Fruit fly (Drosophila melanogaster): ENCODE results near the gene yellow-h.

The yellow-h gene

DNA sequence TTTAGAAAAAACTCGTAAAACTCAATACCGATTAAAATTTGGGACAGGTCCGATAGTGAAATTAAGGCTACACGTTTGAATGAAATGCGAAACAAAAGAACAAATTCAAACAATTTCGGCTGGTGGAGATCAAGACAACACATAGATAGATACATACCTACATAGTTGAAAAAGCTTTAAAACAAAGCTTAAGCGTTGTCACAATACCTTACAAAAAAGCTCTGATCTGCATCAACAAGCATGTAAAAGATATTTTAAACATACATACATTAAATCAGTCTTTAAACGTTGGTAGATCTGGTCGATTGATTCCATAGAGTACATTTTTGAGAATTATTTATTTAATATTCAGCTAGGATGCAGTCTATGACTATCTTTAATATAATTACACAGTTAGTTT is at the start of gene yellow-h, which contains the start of gene CG31999:
Gene yellow-h, plus strand, starts transcription at position 275 of the 400 bp plus-strand sequence.
Gene CG31999, minus strand, starts transcription at position 101 of the 400 bp plus-strand sequence.
- no peak for TF ChIP-seq psq (optimal IDR thresholded peaks at IDR 0.05)
- TF ChIP-seq insv (optimal IDR thresholded peaks at IDR 0.05) = no peak
- no peak for TF ChIP-seq h (optimal IDR thresholded peaks at IDR 0.05)
- no peak for TF ChIP-seq Sin3A (optimal IDR thresholded peaks at IDR 0.05)
- TF ChIP-seq Myc (optimal IDR thresholded peaks at IDR 0.05) = no peak
- no peak for TF ChIP-seq ttk (optimal IDR thresholded peaks at IDR 0.05)

dm6 chr4:179062-179919 is 48.4 kb upstream of the yellow-h start, which contains the start of gene Arl4:
Arl4 (minus strand) TSS chr4:179389.
- TF ChIP-seq h (optimal IDR thresholded peaks at IDR 0.05) = no peak
- TF ChIP-seq Sin3A (optimal IDR thresholded peaks at IDR 0.05) = no peak

DNA sequence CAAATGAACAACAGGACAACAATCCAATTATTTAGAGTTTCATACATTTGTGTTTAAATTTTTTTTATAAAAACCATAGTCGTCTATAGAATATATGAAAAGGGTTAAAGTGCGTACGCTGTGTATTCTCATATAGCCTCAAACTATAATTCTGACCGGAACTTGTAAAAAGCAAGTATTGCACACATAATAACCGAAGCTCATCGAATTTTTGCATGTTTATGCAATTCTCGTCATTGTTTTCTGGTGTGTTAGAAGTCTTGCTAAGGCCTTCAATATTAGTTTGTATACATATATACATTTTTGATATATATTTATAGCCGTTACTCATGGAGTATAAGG is 47.8 kb upstream of the yellow-h start:
- TF ChIP-seq psq (optimal IDR thresholded peaks at IDR 0.05) (no peak), h (optimal IDR thresholded peaks at IDR 0.05) (no peak), ttk (optimal IDR thresholded peaks at IDR 0.05) (no peak), insv (optimal IDR thresholded peaks at IDR 0.05) (no peak), Myc (optimal IDR thresholded peaks at IDR 0.05) (no peak), Sin3A (optimal IDR thresholded peaks at IDR 0.05) (no peak)

DNA sequence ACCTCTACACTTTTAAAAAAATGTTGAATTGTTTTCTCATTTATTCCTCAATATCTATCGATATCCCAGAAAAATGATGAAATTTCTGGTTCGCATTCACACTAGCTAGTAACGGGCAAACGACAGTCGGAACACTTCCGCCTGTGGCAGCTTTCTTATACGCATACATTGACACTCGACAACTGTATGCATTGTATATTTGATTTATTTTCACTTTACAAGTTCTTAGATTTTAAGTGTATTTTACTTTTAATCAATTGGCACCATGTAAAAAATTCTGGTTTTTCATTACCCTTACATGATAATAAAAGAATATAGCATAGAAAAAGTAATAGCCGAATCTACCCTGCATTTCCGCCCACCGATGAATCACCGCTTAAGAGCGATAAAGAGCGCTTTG is 46.9 kb upstream of the yellow-h start:
- no peak for TF ChIP-seq insv (optimal IDR thresholded peaks at IDR 0.05)

- TF ChIP-seq Sin3A (optimal IDR thresholded peaks at IDR 0.05) (no peak), ttk (optimal IDR thresholded peaks at IDR 0.05) (no peak), psq (optimal IDR thresholded peaks at IDR 0.05) (no peak), h (optimal IDR thresholded peaks at IDR 0.05) (no peak), insv (optimal IDR thresholded peaks at IDR 0.05) (no peak), Myc (optimal IDR thresholded peaks at IDR 0.05) (no peak)
Measured at dm6 chr4:181639-182038, 46.1 kb upstream of the yellow-h start.

- TF ChIP-seq Myc (optimal IDR thresholded peaks at IDR 0.05) (no peak), insv (optimal IDR thresholded peaks at IDR 0.05) (no peak), Sin3A (optimal IDR thresholded peaks at IDR 0.05) (no peak), ttk (optimal IDR thresholded peaks at IDR 0.05) (no peak), h (optimal IDR thresholded peaks at IDR 0.05) (no peak)
Measured at dm6 chr4:183681-184080, 44.0 kb upstream of the yellow-h start.

DNA sequence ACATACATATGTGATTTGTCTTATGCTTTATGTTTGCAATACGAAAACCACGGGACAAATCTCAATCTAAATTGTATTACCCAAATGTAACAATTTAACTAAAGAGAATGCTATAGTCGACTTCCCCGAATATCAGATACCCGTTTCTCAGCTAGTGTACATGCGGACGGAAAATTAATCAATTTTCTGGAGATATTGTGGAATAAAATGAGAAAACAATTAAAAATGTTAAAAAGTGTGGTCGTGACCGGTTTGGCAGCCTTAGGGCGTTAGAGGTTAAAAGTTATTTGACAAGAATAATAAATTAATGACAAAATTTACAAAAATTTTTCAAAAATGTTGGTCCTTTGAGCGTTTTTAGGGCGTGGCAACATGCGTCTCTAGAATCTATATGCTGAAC is 35.2 kb upstream of the yellow-h start:
- no peak for TF ChIP-seq h (optimal IDR thresholded peaks at IDR 0.05)
- TF ChIP-seq Myc (optimal IDR thresholded peaks at IDR 0.05) = no peak
- TF ChIP-seq ttk (optimal IDR thresholded peaks at IDR 0.05) = no peak
- no peak for TF ChIP-seq Sin3A (optimal IDR thresholded peaks at IDR 0.05)
- TF ChIP-seq psq (optimal IDR thresholded peaks at IDR 0.05) = no peak
- no peak for TF ChIP-seq insv (optimal IDR thresholded peaks at IDR 0.05)

dm6 chr4:193386-194334 is 34.1 kb upstream of the yellow-h start, which contains the start of gene Abcd1:
Abcd1 (minus strand) TSS chr4:193829.
- TF ChIP-seq psq (optimal IDR thresholded peaks at IDR 0.05) (no peak), insv (optimal IDR thresholded peaks at IDR 0.05) (no peak), Myc (optimal IDR thresholded peaks at IDR 0.05) (no peak), Sin3A (optimal IDR thresholded peaks at IDR 0.05) (no peak), h (optimal IDR thresholded peaks at IDR 0.05) (peak; percentile 40), ttk (optimal IDR thresholded peaks at IDR 0.05) (no peak)

DNA sequence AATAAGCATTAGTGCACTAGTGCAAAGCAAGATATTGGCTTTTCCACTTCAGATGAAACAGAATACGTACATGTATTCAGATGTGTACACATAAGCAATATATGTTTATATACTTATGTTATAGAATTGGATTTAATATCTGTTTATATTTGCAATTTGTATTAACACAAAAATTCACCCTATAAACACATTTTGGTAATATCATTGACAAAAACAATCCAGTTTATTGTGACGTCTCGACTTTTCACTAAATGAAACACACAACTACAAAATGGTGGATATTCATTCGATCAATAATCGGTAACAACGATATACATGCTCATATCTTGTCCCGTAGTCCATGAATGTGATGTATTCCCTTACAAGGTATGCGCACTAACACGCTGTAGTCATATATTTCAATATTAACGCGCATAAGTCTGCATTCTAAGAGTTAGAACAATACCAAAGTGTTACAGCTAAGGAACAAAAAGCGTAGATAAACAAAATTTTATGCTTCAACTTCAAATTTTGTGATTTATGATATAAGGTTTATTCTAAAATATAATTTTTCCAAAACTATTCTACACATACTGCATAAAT is 22.0 kb upstream of the yellow-h start, which contains the start of gene CG31998:
Gene CG31998, minus strand, starts transcription at position 275 of the 582 bp plus-strand sequence.
- TF ChIP-seq insv (optimal IDR thresholded peaks at IDR 0.05) = no peak
- TF ChIP-seq Myc (optimal IDR thresholded peaks at IDR 0.05) = no peak
- TF ChIP-seq Sin3A (optimal IDR thresholded peaks at IDR 0.05) = no peak
- no peak for TF ChIP-seq ttk (optimal IDR thresholded peaks at IDR 0.05)
- TF ChIP-seq psq (optimal IDR thresholded peaks at IDR 0.05) = no peak
- TF ChIP-seq h (optimal IDR thresholded peaks at IDR 0.05) = no peak

DNA sequence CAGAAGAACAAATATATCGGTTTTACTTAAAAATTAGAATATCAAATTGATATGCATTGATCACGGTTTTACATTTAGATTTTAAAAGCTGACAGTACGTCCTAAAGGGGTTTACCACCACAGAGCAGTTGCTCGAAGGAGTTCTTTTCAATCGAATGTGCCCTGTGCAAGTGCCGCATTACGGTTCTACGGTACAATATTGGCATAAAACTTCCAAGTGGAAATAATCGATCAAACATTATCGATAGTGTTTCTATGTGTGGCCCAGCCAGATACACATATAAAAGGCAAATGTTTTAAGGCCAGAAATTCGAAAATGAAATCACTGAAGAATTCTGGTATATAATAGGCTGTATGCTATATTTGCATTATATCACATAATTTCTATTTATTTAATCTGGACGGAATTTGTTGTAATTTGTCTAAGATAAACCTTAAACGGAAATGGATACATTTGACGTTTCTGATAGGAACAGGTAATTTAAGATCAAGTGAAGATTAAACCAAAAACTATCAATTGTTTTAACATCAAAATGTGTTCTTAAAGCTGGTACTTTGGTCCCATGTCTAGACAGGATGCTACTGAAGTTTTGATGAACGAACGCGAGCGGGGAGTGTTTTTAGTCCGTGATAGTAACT is 17.6 kb upstream of the yellow-h start, which contains the start of gene Crk:
Gene Crk, plus strand, starts transcription at position 214 of the 639 bp plus-strand sequence.
- TF ChIP-seq insv (optimal IDR thresholded peaks at IDR 0.05) (no peak), ttk (optimal IDR thresholded peaks at IDR 0.05) (no peak), psq (optimal IDR thresholded peaks at IDR 0.05) (no peak), Myc (optimal IDR thresholded peaks at IDR 0.05) (no peak), Sin3A (optimal IDR thresholded peaks at IDR 0.05) (no peak), h (optimal IDR thresholded peaks at IDR 0.05) (no peak)

DNA sequence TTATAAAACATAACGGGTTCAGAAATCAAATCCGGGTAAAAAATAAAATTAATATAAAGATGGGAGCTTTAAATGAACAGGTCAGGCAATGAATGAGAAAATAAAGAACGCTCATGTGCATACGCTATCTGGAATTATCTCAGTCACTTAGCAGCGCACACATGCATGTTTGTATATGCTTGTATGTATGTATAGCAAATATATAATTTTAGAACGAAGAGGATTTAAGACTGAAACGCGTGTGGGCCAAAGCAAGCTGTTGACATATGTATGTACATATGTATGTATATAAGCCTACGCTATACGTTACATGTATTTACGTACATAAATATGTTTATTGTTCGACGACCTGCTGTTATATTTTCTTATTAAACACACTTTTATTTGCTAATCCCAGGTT is 1.9 kb upstream of the yellow-h start:
- TF ChIP-seq insv (optimal IDR thresholded peaks at IDR 0.05) = no peak
- no peak for TF ChIP-seq Myc (optimal IDR thresholded peaks at IDR 0.05)
- no peak for TF ChIP-seq Sin3A (optimal IDR thresholded peaks at IDR 0.05)
- no peak for TF ChIP-seq h (optimal IDR thresholded peaks at IDR 0.05)
- TF ChIP-seq psq (optimal IDR thresholded peaks at IDR 0.05) = no peak
- TF ChIP-seq ttk (optimal IDR thresholded peaks at IDR 0.05) = no peak
